Fruit fly (Drosophila melanogaster) whole organism, embryonic: Measurements from ENCODE around the gene wge.

Experiments
- CG12391 ChIP-seq: fragments of 200-800 bp; sonication (Bioruptor generic); optimal IDR thresholded peaks from 3 replicates; lab custom pipeline; 2018; ENCODE audit warnings: missing biosample characterization, mild to moderate bottlenecking, missing genetic modification characterization, moderate library complexity
- CG18764 ChIP-seq: fragments of 200-800 bp; sonication (Bioruptor generic); optimal IDR thresholded peaks from 3 replicates; lab custom pipeline; 2016; ENCODE audit warnings: missing biosample characterization, missing genetic modification characterization
- CG34224 ChIP-seq: fragments of 200-800 bp; sonication (Bioruptor generic); IDR thresholded peaks from 3 replicates; pipeline ENCODE4 v1.3.6; 2022; ENCODE audit warnings: missing biosample characterization, missing genetic modification characterization; ENCODE audit not compliant: partially characterized antibody
- CG5180 ChIP-seq: fragments of 200-800 bp; sonication (Bioruptor generic); optimal IDR thresholded peaks from 3 replicates; lab custom pipeline; 2017; ENCODE audit warnings: missing biosample characterization, missing genetic modification characterization, mild to moderate bottlenecking, moderate library complexity, missing genetic modification reagents
- CG6813 ChIP-seq: fragments of 200-800 bp; sonication (Bioruptor generic); optimal IDR thresholded peaks from 2 replicates; lab custom pipeline; 2017; ENCODE audit warnings: missing biosample characterization, missing genetic modification characterization, mild to moderate bottlenecking, moderate library complexity, missing genetic modification reagents
- Doc3 ChIP-seq: fragments of 200-800 bp; sonication (Bioruptor generic); IDR thresholded peaks from 3 replicates; pipeline ENCODE4 v1.3.6; 2022; ENCODE audit warnings: missing biosample characterization, missing genetic modification characterization; ENCODE audit not compliant: partially characterized antibody
- Elba2 ChIP-seq: fragments of 200-800 bp; sonication (Bioruptor generic); optimal IDR thresholded peaks from 3 replicates; lab custom pipeline; 2016; ENCODE audit warnings: missing biosample characterization, missing genetic modification characterization
- Mad ChIP-seq: fragments of 200-800 bp; sonication (Bioruptor generic); optimal IDR thresholded peaks from 2 replicates; lab custom pipeline; 2016; ENCODE audit warnings: missing biosample characterization, missing genetic modification characterization
- Spps ChIP-seq: fragments of 200-800 bp; sonication (Bioruptor generic); optimal IDR thresholded peaks from 2 replicates; lab custom pipeline; 2018; ENCODE audit warnings: missing biosample characterization, mild to moderate bottlenecking, missing genetic modification characterization
- cad ChIP-seq: fragments of >200 bp; optimal IDR thresholded peaks from 2 replicates; lab custom pipeline; 2017; ENCODE audit warnings: missing biosample characterization, missing genetic modification characterization
- exex ChIP-seq: fragments of 200-800 bp; sonication (Bioruptor generic); optimal IDR thresholded peaks from 4 replicates; lab custom pipeline; 2018; ENCODE audit warnings: missing biosample characterization, mild to moderate bottlenecking, missing genetic modification characterization, moderate library complexity
- hbn ChIP-seq: fragments of 200-800 bp; sonication (Bioruptor generic); IDR thresholded peaks from 2 replicates; pipeline ENCODE4 v1.3.6; 2022; ENCODE audit warnings: missing biosample characterization, missing genetic modification characterization; ENCODE audit not compliant: partially characterized antibody
- lab ChIP-seq: fragments of 200-800 bp; sonication (Bioruptor generic); optimal IDR thresholded peaks from 3 replicates; lab custom pipeline; 2017; ENCODE audit warnings: missing biosample characterization, missing genetic modification characterization, mild to moderate bottlenecking, moderate library complexity, missing genetic modification reagents

DNA sequence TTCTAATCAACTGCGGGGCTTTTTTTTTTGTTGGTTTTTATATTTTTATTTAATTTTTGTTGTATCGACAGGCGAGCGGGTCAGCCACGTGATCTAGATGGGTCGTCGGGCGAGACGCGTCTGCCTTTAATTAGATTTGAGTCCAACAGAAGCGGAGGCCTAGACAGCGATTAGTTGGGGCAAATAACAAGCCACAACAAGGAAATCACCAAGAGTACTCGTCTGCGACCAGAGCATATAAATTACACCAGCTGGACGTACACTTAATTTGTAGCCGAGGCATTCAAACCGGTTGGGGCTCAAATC is 36.0 kb downstream of the wge start:
- TF ChIP-seq Mad, result no peak
- TF ChIP-seq exex (tag; lab: Kevin White, UChicago), result peak; percentile 46
- no peak for TF ChIP-seq cad (GFP tag; lab: Kevin White, UChicago)
- no peak for TF ChIP-seq CG12391 (tag; lab: Kevin White, UChicago)
- TF ChIP-seq Spps (tag; lab: Kevin White, UChicago), result no peak
- TF ChIP-seq lab (GFP tag; lab: Kevin White, UChicago), result no peak
- TF ChIP-seq Doc3, result no peak
- TF ChIP-seq hbn (GFP tag; lab: Robert Waterston, UW), result no peak
- no peak for TF ChIP-seq Elba2 (GFP tag; lab: Kevin White, UChicago)
- no peak for TF ChIP-seq CG6813
- TF ChIP-seq CG5180 (GFP tag; lab: Kevin White, UChicago), result no peak
- TF ChIP-seq CG34224, result no peak
- TF ChIP-seq CG18764 (GFP tag; lab: Kevin White, UChicago), result no peak
